Fruit fly (Drosophila melanogaster): ENCODE results near the gene Mrm2.
A peak's percentile ranks its signal among the peaks of the same experiment; 100 is the strongest.

Mrm2 gene

dm6 chr3R:19860996-19861719, at the start of gene Mrm2, which contains the start of gene Ire1:
TSS of gene Mrm2 (plus strand) at chr3R:19861610.
TSS of gene Ire1 (minus strand) at chr3R:19861291.
- TF ChIP-seq bab1 (GFP tag; optimal IDR thresholded peaks at IDR 0.05), result peak; percentile 42
- peak; percentile 67 for TF ChIP-seq CG7045 (GFP tag; optimal IDR thresholded peaks at IDR 0.05)
- TF ChIP-seq Hr96 (GFP tag; optimal IDR thresholded peaks at IDR 0.05), result peak; percentile 86
- peak; percentile 73 for TF ChIP-seq CG7101 (tag; optimal IDR thresholded peaks at IDR 0.05)
- TF ChIP-seq CG14711 (tag; optimal IDR thresholded peaks at IDR 0.05), result peak; percentile 53
- no peak for TF ChIP-seq CG5204 (GFP tag; optimal IDR thresholded peaks at IDR 0.05)
- TF ChIP-seq cnc (optimal IDR thresholded peaks at IDR 0.05), result no peak
- peak; percentile 88 for TF ChIP-seq CG1620 (GFP tag; optimal IDR thresholded peaks at IDR 0.05)
- peak; percentile 61 for TF ChIP-seq pad (GFP tag; optimal IDR thresholded peaks at IDR 0.05)
- TF ChIP-seq Crg-1 (GFP tag; optimal IDR thresholded peaks at IDR 0.05), result peak; percentile 66
- TF ChIP-seq CG11617 (GFP tag; optimal IDR thresholded peaks at IDR 0.05), result peak; percentile 78
- TF ChIP-seq CG12768 (GFP tag; optimal IDR thresholded peaks at IDR 0.05), result peak; percentile 67
- TF ChIP-seq CG33017 (tag; optimal IDR thresholded peaks at IDR 0.05), result peak; percentile 38
- TF ChIP-seq Mnt (GFP tag; optimal IDR thresholded peaks at IDR 0.05), result peak; percentile 59
- peak; percentile 13 for TF ChIP-seq cic (GFP tag; optimal IDR thresholded peaks at IDR 0.05)
- peak; percentile 94 for TF ChIP-seq toe (GFP tag; optimal IDR thresholded peaks at IDR 0.05)
- TF ChIP-seq kay (GFP tag; ENCODE audit: borderline replicate concordance), result no peak
- peak; percentile 77 for TF ChIP-seq ovo (GFP tag; optimal IDR thresholded peaks at IDR 0.05)
- TF ChIP-seq tj (GFP tag; optimal IDR thresholded peaks at IDR 0.05), result peak; percentile 45
- peak; percentile 70 for TF ChIP-seq Clk (GFP tag; optimal IDR thresholded peaks at IDR 0.05)

DNA sequence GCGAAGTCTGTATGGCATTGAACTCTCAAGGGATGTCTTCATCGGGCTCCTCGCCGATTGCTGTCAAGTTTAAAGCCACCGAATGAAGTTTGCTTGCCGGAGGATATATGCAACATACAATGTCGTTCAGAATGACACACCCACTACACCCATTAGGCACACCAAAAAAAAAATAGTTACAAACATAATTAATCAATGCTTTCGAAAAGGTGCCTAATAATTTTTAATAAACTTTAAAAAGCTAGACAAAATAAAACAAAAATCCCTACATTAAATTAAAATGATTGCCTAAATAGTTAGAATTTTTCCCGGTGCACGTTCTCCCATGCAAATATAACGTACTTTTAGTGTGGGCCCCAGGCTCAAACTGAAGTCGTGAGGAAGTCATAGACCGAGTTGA, 48.9 kb upstream of the Mrm2 start:
- no peak for TF ChIP-seq Clk (GFP tag; optimal IDR thresholded peaks at IDR 0.05)
- no peak for TF ChIP-seq tj (GFP tag; optimal IDR thresholded peaks at IDR 0.05)
- TF ChIP-seq pad (GFP tag; optimal IDR thresholded peaks at IDR 0.05), result no peak
- TF ChIP-seq ovo (GFP tag; optimal IDR thresholded peaks at IDR 0.05), result no peak
- no peak for TF ChIP-seq CG5204 (GFP tag; optimal IDR thresholded peaks at IDR 0.05)
- TF ChIP-seq CG33017 (tag; optimal IDR thresholded peaks at IDR 0.05), result no peak

DNA sequence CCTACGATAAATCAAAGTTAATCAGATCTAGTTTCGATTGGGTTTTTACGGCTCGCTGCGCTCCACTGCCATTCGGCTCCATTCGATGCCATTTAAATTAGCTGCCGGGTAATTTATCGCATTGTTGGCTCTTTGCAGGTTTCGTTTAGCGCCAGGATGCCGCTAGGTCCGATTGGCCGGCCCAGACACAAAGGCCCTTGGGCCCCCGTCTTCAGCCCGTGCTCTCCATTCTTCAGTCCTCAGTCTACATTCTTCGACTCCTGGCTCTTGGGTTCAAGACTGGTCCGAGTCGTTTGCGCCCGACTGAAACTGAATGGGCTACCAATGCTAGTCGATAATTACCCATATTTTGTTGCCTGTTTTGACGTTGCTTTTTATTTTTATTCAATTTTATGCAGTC, 48.2 kb upstream of the Mrm2 start:
- TF ChIP-seq Clk (GFP tag; optimal IDR thresholded peaks at IDR 0.05), result no peak
- no peak for TF ChIP-seq CG12768 (GFP tag; optimal IDR thresholded peaks at IDR 0.05)
- no peak for TF ChIP-seq CG7101 (tag; optimal IDR thresholded peaks at IDR 0.05)
- no peak for TF ChIP-seq CG5204 (GFP tag; optimal IDR thresholded peaks at IDR 0.05)
- no peak for TF ChIP-seq Hr96 (GFP tag; optimal IDR thresholded peaks at IDR 0.05)
- TF ChIP-seq Crg-1 (GFP tag; optimal IDR thresholded peaks at IDR 0.05), result no peak
- TF ChIP-seq ovo (GFP tag; optimal IDR thresholded peaks at IDR 0.05), result no peak
- TF ChIP-seq cic (GFP tag; optimal IDR thresholded peaks at IDR 0.05), result no peak
- TF ChIP-seq kay (GFP tag; ENCODE audit: borderline replicate concordance), result no peak
- TF ChIP-seq CG33017 (tag; optimal IDR thresholded peaks at IDR 0.05), result no peak
- TF ChIP-seq pad (GFP tag; optimal IDR thresholded peaks at IDR 0.05), result no peak
- TF ChIP-seq CG14711 (tag; optimal IDR thresholded peaks at IDR 0.05), result no peak
- TF ChIP-seq CG1620 (GFP tag; optimal IDR thresholded peaks at IDR 0.05), result no peak
- TF ChIP-seq tj (GFP tag; optimal IDR thresholded peaks at IDR 0.05), result no peak
- TF ChIP-seq bab1 (GFP tag; optimal IDR thresholded peaks at IDR 0.05), result no peak
- TF ChIP-seq toe (GFP tag; optimal IDR thresholded peaks at IDR 0.05), result no peak
- TF ChIP-seq CG7045 (GFP tag; optimal IDR thresholded peaks at IDR 0.05), result no peak
- TF ChIP-seq Mnt (GFP tag; optimal IDR thresholded peaks at IDR 0.05), result no peak

DNA sequence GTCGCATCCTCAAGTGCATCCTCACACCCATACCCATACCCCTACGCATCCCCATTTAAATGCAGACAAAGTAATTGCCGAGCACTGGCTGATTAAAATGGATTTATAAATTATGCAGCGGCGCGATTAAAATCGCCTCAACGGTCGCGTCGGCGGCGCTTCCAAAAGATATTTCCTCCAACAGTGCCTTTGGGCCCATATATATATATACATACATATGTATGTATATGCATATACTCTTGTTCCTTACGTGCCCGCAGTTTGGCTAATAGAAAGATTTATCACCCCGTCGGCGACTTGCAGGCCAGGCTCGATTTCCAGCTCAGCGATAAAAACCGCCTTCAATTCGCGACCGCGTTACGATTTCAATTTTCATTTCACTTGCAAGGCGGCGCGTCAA, 44.7 kb upstream of the Mrm2 start:
- TF ChIP-seq CG14711 (tag; optimal IDR thresholded peaks at IDR 0.05) (no peak), Clk (GFP tag; optimal IDR thresholded peaks at IDR 0.05) (no peak), CG33017 (tag; optimal IDR thresholded peaks at IDR 0.05) (no peak), cic (GFP tag; optimal IDR thresholded peaks at IDR 0.05) (no peak), Mnt (GFP tag; optimal IDR thresholded peaks at IDR 0.05) (no peak), Hr96 (GFP tag; optimal IDR thresholded peaks at IDR 0.05) (no peak), CG7101 (tag; optimal IDR thresholded peaks at IDR 0.05) (no peak)

DNA sequence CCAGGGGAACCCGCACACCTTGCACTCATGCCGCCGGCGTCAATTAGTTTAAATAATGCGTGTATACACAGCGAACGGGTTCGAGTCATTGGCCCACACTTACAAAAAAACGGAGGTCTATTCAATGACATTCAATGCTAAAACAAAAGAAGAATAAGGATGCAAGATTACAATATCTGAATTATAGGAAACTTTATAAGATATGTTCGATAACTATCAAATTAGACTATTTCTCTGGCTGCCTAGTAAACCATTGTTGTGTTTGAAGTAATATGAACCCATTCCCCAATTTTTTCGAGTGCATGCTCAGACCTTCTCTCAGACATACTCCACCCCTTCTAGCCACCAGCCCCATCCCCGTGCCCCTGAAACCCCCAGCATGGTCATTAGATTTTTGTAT, 40.4 kb upstream of the Mrm2 start:
- TF ChIP-seq CG7045 (GFP tag; optimal IDR thresholded peaks at IDR 0.05) (no peak), pad (GFP tag; optimal IDR thresholded peaks at IDR 0.05) (no peak), CG11617 (GFP tag; optimal IDR thresholded peaks at IDR 0.05) (no peak), cnc (optimal IDR thresholded peaks at IDR 0.05) (no peak), Clk (GFP tag; optimal IDR thresholded peaks at IDR 0.05) (no peak), CG14711 (tag; optimal IDR thresholded peaks at IDR 0.05) (no peak)

dm6 chr3R:19822138-19822537, 39.3 kb upstream of the Mrm2 start:
- no peak for TF ChIP-seq Crg-1 (GFP tag; optimal IDR thresholded peaks at IDR 0.05)
- TF ChIP-seq kay (GFP tag; ENCODE audit: borderline replicate concordance), result peak; percentile 59

DNA sequence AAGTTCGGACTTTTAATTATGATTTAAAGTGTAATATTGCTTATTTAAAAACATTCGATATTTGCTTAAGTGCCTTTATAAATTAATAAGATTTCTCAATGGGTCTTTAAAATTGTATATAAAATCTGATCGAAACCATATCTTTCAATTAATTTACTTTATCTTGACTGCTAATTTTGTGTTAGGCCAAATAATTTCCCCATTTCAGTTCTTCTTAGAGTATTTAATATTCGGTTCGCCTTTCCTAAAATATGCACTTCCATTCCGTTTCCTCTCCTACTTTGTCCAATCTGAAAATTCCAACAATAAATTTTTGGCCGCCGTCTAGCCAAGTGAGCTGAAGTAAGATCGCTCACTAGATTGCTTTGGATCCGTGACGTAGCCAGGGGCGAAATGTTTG, 36.9 kb upstream of the Mrm2 start:
- no peak for TF ChIP-seq Crg-1 (GFP tag; optimal IDR thresholded peaks at IDR 0.05)
- no peak for TF ChIP-seq cnc (optimal IDR thresholded peaks at IDR 0.05)
- TF ChIP-seq ovo (GFP tag; optimal IDR thresholded peaks at IDR 0.05), result no peak
- TF ChIP-seq toe (GFP tag; optimal IDR thresholded peaks at IDR 0.05), result no peak
- no peak for TF ChIP-seq cic (GFP tag; optimal IDR thresholded peaks at IDR 0.05)
- no peak for TF ChIP-seq tj (GFP tag; optimal IDR thresholded peaks at IDR 0.05)

Data from whole organism, adult.